Fruit fly (Drosophila melanogaster): ENCODE data around the gene CG9686.

DNA sequence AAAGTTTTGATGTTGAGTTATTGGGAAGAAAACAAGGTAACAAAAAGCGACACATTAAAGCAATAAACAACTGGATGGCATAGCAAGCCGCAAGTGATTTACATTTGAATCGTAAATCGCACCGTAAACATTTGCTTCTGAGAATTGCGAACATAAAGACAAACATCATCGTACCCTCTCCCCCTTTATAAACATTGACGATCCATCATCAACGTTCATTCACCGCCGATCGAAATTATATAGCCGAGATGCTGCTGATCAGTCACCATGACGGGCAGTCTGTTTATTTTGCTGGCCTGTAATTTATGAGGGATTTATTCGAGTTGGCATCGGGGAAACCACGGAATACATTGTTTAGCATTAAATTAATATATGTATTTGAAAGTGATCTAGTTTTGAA is 5.7 kb downstream of the CG9686 start:
- TF ChIP-seq nerfin-1 (tag; optimal IDR thresholded peaks at IDR 0.05) (no peak), toy (GFP tag; IDR thresholded peaks at IDR 0.05) (no peak), ranshi (GFP tag; IDR thresholded peaks at IDR 0.05) (no peak), ssp (GFP tag; IDR thresholded peaks at IDR 0.05) (no peak), gfzf (GFP tag; optimal IDR thresholded peaks at IDR 0.05) (no peak), CkIIα-i1 (GFP tag; IDR thresholded peaks at IDR 0.05) (no peak), tna (GFP tag; IDR thresholded peaks at IDR 0.05; ENCODE audit: partially characterized antibody) (no peak), CG34422 (GFP tag; IDR thresholded peaks at IDR 0.05) (no peak)

Measured in whole organism, embryonic.